Worm (Caenorhabditis elegans): ENCODE results near the gene cyp-31A3.

DNA sequence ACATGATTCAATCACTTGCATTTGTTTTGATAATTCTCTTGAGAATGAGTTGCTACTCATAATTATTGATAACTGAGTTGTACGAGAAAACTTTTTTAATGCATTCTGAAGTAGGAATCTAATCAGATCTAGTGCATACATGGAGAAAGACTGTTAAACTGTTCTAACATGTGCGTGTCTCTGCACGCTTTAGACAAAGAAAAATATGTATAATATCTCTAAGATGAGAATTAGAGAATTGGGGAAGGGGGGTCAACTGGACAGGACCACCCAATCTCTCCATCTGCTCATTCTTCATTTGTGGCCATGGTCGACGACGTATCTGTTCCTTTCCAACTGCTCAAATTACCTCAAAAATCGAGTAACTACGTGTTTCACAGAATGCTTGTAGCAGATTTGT is 23.6 kb upstream of the cyp-31A3 start, which contains the start of gene fbxb-78:
- TF ChIP-seq zag-1 (tag; optimal IDR thresholded peaks at IDR 0.05) = no peak
- TF ChIP-seq jun-1 (tag; optimal IDR thresholded peaks at IDR 0.05) = no peak
- no peak for TF ChIP-seq nhr-12 (tag; optimal IDR thresholded peaks at IDR 0.05)
- no peak for TF ChIP-seq pqm-1 (tag; optimal IDR thresholded peaks at IDR 0.05)
- TF ChIP-seq skn-1 (tag; optimal IDR thresholded peaks at IDR 0.05) = no peak
- TF ChIP-seq fkh-2 (tag; optimal IDR thresholded peaks at IDR 0.05) = no peak
- no peak for TF ChIP-seq unc-62 (GFP tag; optimal IDR thresholded peaks at IDR 0.05)
- no peak for TF ChIP-seq nhr-28 (tag; optimal IDR thresholded peaks at IDR 0.05)
- TF ChIP-seq elt-3 (tag; optimal IDR thresholded peaks at IDR 0.05) = no peak
- no peak for TF ChIP-seq ceh-82 (tag; optimal IDR thresholded peaks at IDR 0.05)
- TF ChIP-seq nfya-1 (tag; optimal IDR thresholded peaks at IDR 0.05; ENCODE audit: insufficient read depth) = no peak
- no peak for TF ChIP-seq egl-27 (tag; optimal IDR thresholded peaks at IDR 0.05)
- no peak for TF ChIP-seq ceh-9 (tag; optimal IDR thresholded peaks at IDR 0.05)
